Worm (Caenorhabditis elegans) whole organism, late embryonic: ENCODE results near the gene spsb-1.
A peak's percentile ranks its signal among the peaks of the same experiment; 100 is the strongest.

Source experiments
- C08G9.2 ChIP-seq: sonication (generic microtip); optimal IDR thresholded peaks from 2 replicates; lab custom pipeline; 2016; ENCODE audit warnings: mild to moderate bottlenecking, missing genetic modification characterization, moderate library complexity, missing compliant biosample characterization
- C38D4.7 ChIP-seq: fragments of 200-800 bp; sonication (Bioruptor generic); optimal IDR thresholded peaks from 2 replicates; lab custom pipeline; 2018; ENCODE audit warnings: mild to moderate bottlenecking, missing genetic modification characterization, moderate library complexity, missing compliant biosample characterization
- F13H6.1 ChIP-seq: sonication (generic microtip); optimal IDR thresholded peaks from 2 replicates; lab custom pipeline; 2016; ENCODE audit warnings: missing genetic modification characterization, missing compliant biosample characterization
- K02D7.2 ChIP-seq: sonication (generic microtip); optimal IDR thresholded peaks from 2 replicates; lab custom pipeline; 2017; ENCODE audit warnings: mild to moderate bottlenecking, missing genetic modification characterization, missing compliant biosample characterization
- K09A11.1 ChIP-seq: sonication (generic microtip); optimal IDR thresholded peaks from 2 replicates; lab custom pipeline; 2017; ENCODE audit warnings: antibody characterized with exemption, mild to moderate bottlenecking, missing genetic modification characterization, missing compliant biosample characterization; ENCODE audit not compliant: insufficient read depth
- T23F11.4 ChIP-seq: fragments of 200-800 bp; sonication (Bioruptor generic); optimal IDR thresholded peaks from 2 replicates; lab custom pipeline; 2018; ENCODE audit warnings: mild to moderate bottlenecking, missing genetic modification characterization, missing compliant biosample characterization
- ahr-1 ChIP-seq: sonication (generic microtip); optimal IDR thresholded peaks from 2 replicates; lab custom pipeline; 2016; ENCODE audit warnings: missing genetic modification characterization, missing compliant biosample characterization
- ceh-19 ChIP-seq: fragments of 200-800 bp; sonication (Bioruptor generic); optimal IDR thresholded peaks from 2 replicates; lab custom pipeline; 2018; ENCODE audit warnings: mild to moderate bottlenecking, missing genetic modification characterization, missing compliant biosample characterization
- ceh-2 ChIP-seq: sonication (generic microtip); optimal IDR thresholded peaks from 2 replicates; lab custom pipeline; 2016; ENCODE audit warnings: missing genotype, missing genetic modification characterization, missing compliant biosample characterization
- ceh-22 ChIP-seq: sonication (generic microtip); optimal IDR thresholded peaks from 2 replicates; lab custom pipeline; 2017; ENCODE audit warnings: missing biosample characterization, missing genetic modification characterization
- ceh-30 ChIP-seq: fragments of 150-350 bp; optimal IDR thresholded peaks from 2 replicates; lab custom pipeline; 2014; ENCODE audit warnings: missing biosample characterization, missing genetic modification characterization
- ceh-31 ChIP-seq: sonication (generic microtip); optimal IDR thresholded peaks from 2 replicates; lab custom pipeline; 2016; ENCODE audit warnings: missing genetic modification characterization, missing compliant biosample characterization
- ceh-34 ChIP-seq: sonication (generic microtip); optimal IDR thresholded peaks from 2 replicates; lab custom pipeline; 2016; ENCODE audit warnings: mild to moderate bottlenecking, missing genetic modification characterization, missing compliant biosample characterization
- ceh-45 ChIP-seq: fragments of 200-800 bp; sonication (Bioruptor generic); IDR thresholded peaks from 2 replicates; pipeline ENCODE4 v1.3.6; 2022; ENCODE audit warnings: missing genetic modification reagents, missing genetic modification characterization, missing compliant biosample characterization
- ceh-48 ChIP-seq: sonication (generic microtip); optimal IDR thresholded peaks from 2 replicates; lab custom pipeline; 2016; ENCODE audit warnings: missing genetic modification characterization, inconsistent platforms, missing compliant biosample characterization
- ceh-6 ChIP-seq: fragments of 200-800 bp; sonication (Bioruptor generic); optimal IDR thresholded peaks from 2 replicates; lab custom pipeline; 2018; ENCODE audit warnings: mild to moderate bottlenecking, missing genetic modification characterization, missing compliant biosample characterization
- che-1 ChIP-seq: sonication (generic microtip); optimal IDR thresholded peaks from 2 replicates; lab custom pipeline; 2016; ENCODE audit warnings: mild to moderate bottlenecking, missing genetic modification characterization, missing compliant biosample characterization
- dmd-4 ChIP-seq: sonication (generic microtip); optimal IDR thresholded peaks from 2 replicates; lab custom pipeline; 2016; ENCODE audit warnings: borderline replicate concordance, missing genetic modification characterization, missing compliant biosample characterization
- dve-1 ChIP-seq: sonication (generic microtip); optimal IDR thresholded peaks from 2 replicates; lab custom pipeline; 2017; ENCODE audit warnings: antibody characterized with exemption, mild to moderate bottlenecking, missing genetic modification characterization, missing compliant biosample characterization
- elt-2 ChIP-seq: sonication (generic microtip); optimal IDR thresholded peaks from 2 replicates; lab custom pipeline; 2016; ENCODE audit warnings: missing genetic modification reagents, missing genetic modification characterization, missing compliant biosample characterization
- ets-4 ChIP-seq: sonication (generic microtip); optimal IDR thresholded peaks from 2 replicates; lab custom pipeline; 2016; ENCODE audit warnings: missing genetic modification characterization, missing compliant biosample characterization
- eyg-1 ChIP-seq: sonication (generic microtip); optimal IDR thresholded peaks from 2 replicates; lab custom pipeline; 2016; ENCODE audit warnings: missing genotype, missing genetic modification characterization, missing compliant biosample characterization
- fax-1 ChIP-seq: sonication (generic microtip); optimal IDR thresholded peaks from 2 replicates; lab custom pipeline; 2016; ENCODE audit warnings: missing genotype, missing genetic modification characterization, missing compliant biosample characterization
- gmeb-2 ChIP-seq: sonication (generic microtip); optimal IDR thresholded peaks from 2 replicates; lab custom pipeline; 2016; ENCODE audit warnings: missing genetic modification characterization, inconsistent platforms, missing compliant biosample characterization
- hlh-30 ChIP-seq: sonication (generic microtip); optimal IDR thresholded peaks from 2 replicates; lab custom pipeline; 2017; ENCODE audit warnings: antibody characterized with exemption, missing genetic modification characterization, missing compliant biosample characterization; ENCODE audit not compliant: insufficient read depth
- hlh-8 ChIP-seq: sonication (generic microtip); optimal IDR thresholded peaks from 2 replicates; lab custom pipeline; 2016; ENCODE audit warnings: missing genotype, missing genetic modification characterization, missing compliant biosample characterization
- lin-11 ChIP-seq: fragments of 200-800 bp; sonication (Bioruptor generic); optimal IDR thresholded peaks from 2 replicates; lab custom pipeline; 2018; ENCODE audit warnings: mild to moderate bottlenecking, missing genetic modification characterization, missing compliant biosample characterization
- madf-2 ChIP-seq: sonication (generic microtip); optimal IDR thresholded peaks from 2 replicates; lab custom pipeline; 2017; ENCODE audit warnings: missing genetic modification characterization, missing compliant biosample characterization
- mec-3 ChIP-seq: sonication (generic microtip); optimal IDR thresholded peaks from 2 replicates; lab custom pipeline; 2016; ENCODE audit warnings: borderline replicate concordance, missing genetic modification characterization, missing compliant biosample characterization
- nfya-1 ChIP-seq: sonication (generic microtip); optimal IDR thresholded peaks from 2 replicates; lab custom pipeline; 2017; ENCODE audit warnings: missing genetic modification characterization, mild to moderate bottlenecking, missing compliant biosample characterization, antibody characterized with exemption, moderate library complexity
- nhr-232 ChIP-seq: sonication (generic microtip); optimal IDR thresholded peaks from 2 replicates; lab custom pipeline; 2016; ENCODE audit warnings: missing genetic modification characterization, missing compliant biosample characterization
- npax-4 ChIP-seq: sonication (generic microtip); optimal IDR thresholded peaks from 2 replicates; lab custom pipeline; 2016; ENCODE audit warnings: missing genetic modification characterization, missing compliant biosample characterization
- odd-2 ChIP-seq: sonication (generic microtip); optimal IDR thresholded peaks from 2 replicates; lab custom pipeline; 2017; ENCODE audit warnings: antibody characterized with exemption, mild to moderate bottlenecking, missing genetic modification characterization, missing compliant biosample characterization
- pag-3 ChIP-seq: sonication (generic microtip); optimal IDR thresholded peaks from 2 replicates; lab custom pipeline; 2016; ENCODE audit warnings: missing compliant biosample characterization, missing genetic modification characterization, borderline replicate concordance
- pax-1 ChIP-seq: fragments of 150-350 bp; optimal IDR thresholded peaks from 2 replicates; lab custom pipeline; 2014; ENCODE audit warnings: missing biosample characterization, missing genetic modification characterization
- pha-2 ChIP-seq: sonication (generic microtip); optimal IDR thresholded peaks from 2 replicates; lab custom pipeline; 2017; ENCODE audit warnings: mild to moderate bottlenecking, missing genetic modification characterization, missing compliant biosample characterization
- pqm-1 ChIP-seq: sonication (generic microtip); optimal IDR thresholded peaks from 2 replicates; lab custom pipeline; 2016; ENCODE audit warnings: missing genetic modification characterization, missing compliant biosample characterization
- pros-1 ChIP-seq: fragments of 150-350 bp; optimal IDR thresholded peaks from 2 replicates; lab custom pipeline; 2014; ENCODE audit warnings: missing biosample characterization, missing genetic modification reagents, missing genetic modification characterization
- ref-2 ChIP-seq: sonication (generic microtip); optimal IDR thresholded peaks from 2 replicates; lab custom pipeline; 2016; ENCODE audit warnings: missing genetic modification characterization, missing compliant biosample characterization
- rnt-1 ChIP-seq: sonication (generic microtip); optimal IDR thresholded peaks from 2 replicates; lab custom pipeline; 2016; ENCODE audit warnings: missing genetic modification characterization, missing compliant biosample characterization
- sdc-2 ChIP-seq: sonication (generic microtip); optimal IDR thresholded peaks from 2 replicates; lab custom pipeline; 2016; ENCODE audit warnings: missing genotype, missing genetic modification characterization, missing compliant biosample characterization
- sox-2 ChIP-seq: fragments of 200-800 bp; sonication (Bioruptor generic); IDR thresholded peaks from 2 replicates; pipeline ENCODE4 v1.3.6; 2022; ENCODE audit warnings: missing genetic modification reagents, missing genetic modification characterization, missing compliant biosample characterization
- sox-4 ChIP-seq: sonication (generic microtip); optimal IDR thresholded peaks from 2 replicates; lab custom pipeline; 2017; ENCODE audit warnings: mild to moderate bottlenecking, missing genetic modification characterization, inconsistent platforms, missing compliant biosample characterization
- syd-9 ChIP-seq: sonication (generic microtip); optimal IDR thresholded peaks from 2 replicates; lab custom pipeline; 2016; ENCODE audit warnings: mild to moderate bottlenecking, missing genetic modification characterization, moderate library complexity, missing compliant biosample characterization
- tbx-7 ChIP-seq: sonication (generic microtip); optimal IDR thresholded peaks from 2 replicates; lab custom pipeline; 2016; ENCODE audit warnings: missing genotype, missing genetic modification characterization, missing compliant biosample characterization
- unc-42 ChIP-seq: sonication (generic microtip); optimal IDR thresholded peaks from 2 replicates; lab custom pipeline; 2016; ENCODE audit warnings: missing genotype, missing genetic modification characterization, missing compliant biosample characterization
- unc-55 ChIP-seq: sonication (generic microtip); optimal IDR thresholded peaks from 2 replicates; lab custom pipeline; 2017; ENCODE audit warnings: missing biosample characterization, missing genetic modification reagents, missing genetic modification characterization
- ztf-16 ChIP-seq: sonication (generic microtip); optimal IDR thresholded peaks from 2 replicates; lab custom pipeline; 2017; ENCODE audit warnings: missing genetic modification characterization, missing compliant biosample characterization

spsb-1 gene

ce11 chrII:15261082-15261481 is 64.5 kb downstream of the spsb-1 start:
- TF ChIP-seq sdc-2 (no peak), mec-3 (tag; lab: Kevin White, UChicago) (peak; percentile 46), syd-9 (tag; lab: Kevin White, UChicago) (no peak), C08G9.2 (tag; lab: Kevin White, UChicago) (peak; percentile 31), ceh-48 (tag; lab: Kevin White, UChicago) (no peak), ceh-34 (tag; lab: Kevin White, UChicago) (no peak), ets-4 (tag; lab: Kevin White, UChicago) (no peak), rnt-1 (tag; lab: Kevin White, UChicago) (no peak), elt-2 (tag; lab: Kevin White, UChicago) (no peak), unc-42 (tag; lab: Kevin White, UChicago) (no peak), tbx-7 (tag; lab: Kevin White, UChicago) (no peak), eyg-1 (no peak), pqm-1 (no peak), nfya-1 (tag; lab: Kevin White, UChicago) (no peak), nhr-232 (tag; lab: Kevin White, UChicago) (no peak), ceh-2 (tag; lab: Kevin White, UChicago) (no peak), ceh-30 (tag; lab: Kevin White, UChicago) (no peak), gmeb-2 (tag; lab: Kevin White, UChicago) (no peak), sox-2 (GFP tag; lab: Robert Waterston, UW) (no peak), K02D7.2 (no peak), ceh-22 (no peak), ceh-45 (0 out of 2 replicates have a peak, but pooled peaks have one; percentile 5), odd-2 (tag; lab: Kevin White, UChicago) (no peak), ceh-31 (tag; lab: Kevin White, UChicago) (no peak)

ce11 chrII:15263054-15263755 is 66.7 kb downstream of the spsb-1 start:
- TF ChIP-seq eyg-1 (peak; percentile 32), ahr-1 (tag; lab: Kevin White, UChicago) (no peak), nfya-1 (tag; lab: Kevin White, UChicago) (peak; percentile 82), ref-2 (peak; percentile 75), ets-4 (tag; lab: Kevin White, UChicago) (peak; percentile 58), F13H6.1 (tag; lab: Kevin White, UChicago) (peak; percentile 60), pha-2 (peak; percentile 84), rnt-1 (tag; lab: Kevin White, UChicago) (peak; percentile 64), che-1 (no peak), fax-1 (tag; lab: Kevin White, UChicago) (no peak), sox-4 (tag; lab: Kevin White, UChicago) (peak; percentile 25), C38D4.7 (GFP tag; lab: Kevin White, UChicago) (no peak), dve-1 (tag; lab: Kevin White, UChicago) (peak; percentile 49), ceh-2 (tag; lab: Kevin White, UChicago) (peak; percentile 36), ceh-31 (tag; lab: Kevin White, UChicago) (peak; percentile 82), pros-1 (tag; lab: Kevin White, UChicago) (peak; percentile 99), dmd-4 (tag; lab: Kevin White, UChicago) (peak; percentile 10), ztf-16 (tag; lab: Kevin White, UChicago) (peak; percentile 34), madf-2 (tag; lab: Kevin White, UChicago) (no peak), pqm-1 (peak; percentile 1), hlh-8 (tag; lab: Kevin White, UChicago) (no peak), lin-11 (tag; lab: Kevin White, UChicago) (no peak), K09A11.1 (no peak), elt-2 (tag; lab: Kevin White, UChicago) (peak; percentile 19), pax-1 (tag; lab: Kevin White, UChicago) (peak; percentile 34), ceh-19 (GFP tag; lab: Kevin White, UChicago) (no peak), ceh-34 (tag; lab: Kevin White, UChicago) (peak; percentile 93), ceh-22 (no peak), npax-4 (tag; lab: Kevin White, UChicago) (no peak), odd-2 (tag; lab: Kevin White, UChicago) (no peak), pag-3 (tag; lab: Kevin White, UChicago) (no peak), hlh-30 (tag; lab: Kevin White, UChicago) (peak; percentile 71), ceh-6 (GFP tag; lab: Kevin White, UChicago) (peak; percentile 18), C08G9.2 (tag; lab: Kevin White, UChicago) (peak; percentile 28), T23F11.4 (GFP tag; lab: Kevin White, UChicago) (no peak), unc-55 (GFP tag; lab: Kevin White, UChicago) (peak; percentile 39)
